Worm (Caenorhabditis elegans) whole organism, L3 larva: ENCODE measurements around the gene ZK328.6.

Experiments
- R02D3.7 ChIP-seq: fragments of 150-350 bp; optimal IDR thresholded peaks from 2 replicates; lab custom pipeline; 2014; ENCODE audit warnings: missing biosample characterization, missing genetic modification characterization
- ZK546.5 ChIP-seq: sonication (generic microtip); optimal IDR thresholded peaks from 2 replicates; lab custom pipeline; 2017; ENCODE audit warnings: missing biosample characterization, missing genetic modification characterization
- aly-2 ChIP-seq: fragments of 150-350 bp; optimal IDR thresholded peaks from 2 replicates; lab custom pipeline; 2014; ENCODE audit warnings: missing biosample characterization, missing genetic modification characterization
- ama-1 ChIP-seq: fragments of 150-350 bp; optimal IDR thresholded peaks from 2 replicates; lab custom pipeline; 2018
- ceh-16 ChIP-seq: sonication (generic microtip); optimal IDR thresholded peaks from 2 replicates; lab custom pipeline; 2017; ENCODE audit warnings: missing biosample characterization, missing genetic modification characterization
- ceh-82 ChIP-seq: fragments of 150-350 bp; optimal IDR thresholded peaks from 2 replicates; lab custom pipeline; 2014; ENCODE audit warnings: missing biosample characterization, missing genetic modification characterization
- ceh-9 ChIP-seq: sonication (generic microtip); optimal IDR thresholded peaks from 2 replicates; lab custom pipeline; 2018; ENCODE audit warnings: missing biosample characterization, missing genetic modification characterization
- daf-12 ChIP-seq: fragments of 150-350 bp; optimal IDR thresholded peaks from 2 replicates; lab custom pipeline; 2014; ENCODE audit warnings: missing biosample characterization, missing genetic modification reagents, missing genetic modification characterization
- egl-5 ChIP-seq: fragments of 150-350 bp; optimal IDR thresholded peaks from 2 replicates; lab custom pipeline; 2017; ENCODE audit warnings: missing biosample characterization, missing genetic modification reagents, missing genetic modification characterization, inconsistent platforms
- elt-2 ChIP-seq: sonication (generic microtip); optimal IDR thresholded peaks from 2 replicates; lab custom pipeline; 2016; ENCODE audit warnings: missing genetic modification reagents, mild to moderate bottlenecking, missing genetic modification characterization, missing compliant biosample characterization
- elt-3 ChIP-seq, 3 experiments: fragments of 150-350 bp in 1 of 3; sonication (generic microtip) in 2 of 3; optimal IDR thresholded peaks; 2 replicates in 2 of 3; 4 replicates in 1 of 3; lab custom pipeline; 2014 to 2017; ENCODE audit warnings: missing biosample characterization in 3 of 3, missing genetic modification characterization in 3 of 3
- eor-1 ChIP-seq, 2 experiments: fragments of 150-350 bp; optimal IDR thresholded peaks; 2 replicates each; lab custom pipeline; 2014 to 2018; ENCODE audit warnings: missing biosample characterization in 2 of 2, missing genetic modification characterization in 2 of 2
- fos-1 ChIP-seq: fragments of 150-350 bp; optimal IDR thresholded peaks from 2 replicates; lab custom pipeline; 2014; ENCODE audit warnings: missing biosample characterization, missing genetic modification characterization
- jun-1 ChIP-seq: fragments of 150-350 bp; optimal IDR thresholded peaks from 2 replicates; lab custom pipeline; 2014; ENCODE audit warnings: missing biosample characterization, missing genetic modification reagents, missing genetic modification characterization
- lin-39 ChIP-seq: fragments of 150-350 bp; optimal IDR thresholded peaks from 2 replicates; lab custom pipeline; 2018; ENCODE audit warnings: missing biosample characterization, missing genetic modification reagents, missing genetic modification characterization
- lsy-12 ChIP-seq: sonication (generic microtip); optimal IDR thresholded peaks from 2 replicates; lab custom pipeline; 2016; ENCODE audit warnings: mild to moderate bottlenecking, missing genetic modification characterization, missing compliant biosample characterization
- mdl-1 ChIP-seq: fragments of 150-350 bp; optimal IDR thresholded peaks from 2 replicates; lab custom pipeline; 2014; ENCODE audit warnings: missing biosample characterization, missing genetic modification characterization
- mml-1 ChIP-seq: fragments of 150-350 bp; sonication (generic microtip); optimal IDR thresholded peaks from 3 replicates; lab custom pipeline; 2014; ENCODE audit warnings: missing biosample characterization, missing genetic modification characterization
- nfya-1 ChIP-seq: sonication (generic microtip); optimal IDR thresholded peaks from 2 replicates; lab custom pipeline; 2017; ENCODE audit warnings: missing genetic modification characterization, mild to moderate bottlenecking, missing compliant biosample characterization, antibody characterized with exemption, moderate library complexity; ENCODE audit not compliant: insufficient read depth
- nhr-11 ChIP-seq: fragments of 150-350 bp; optimal IDR thresholded peaks from 2 replicates; lab custom pipeline; 2014; ENCODE audit warnings: missing biosample characterization, missing genetic modification characterization
- nhr-12 ChIP-seq: fragments of 150-350 bp; optimal IDR thresholded peaks from 2 replicates; lab custom pipeline; 2014; ENCODE audit warnings: missing biosample characterization, missing genetic modification characterization
- nhr-23 ChIP-seq: fragments of 150-350 bp; optimal IDR thresholded peaks from 2 replicates; lab custom pipeline; 2014; ENCODE audit warnings: missing biosample characterization, missing genetic modification reagents, missing genetic modification characterization
- nhr-25 ChIP-seq: sonication (generic microtip); optimal IDR thresholded peaks from 2 replicates; lab custom pipeline; 2017; ENCODE audit warnings: missing biosample characterization, missing genetic modification characterization
- nhr-28 ChIP-seq: fragments of 150-350 bp; optimal IDR thresholded peaks from 2 replicates; lab custom pipeline; 2014; ENCODE audit warnings: missing biosample characterization, missing genetic modification characterization
- nhr-43 ChIP-seq: sonication (generic microtip); optimal IDR thresholded peaks from 2 replicates; lab custom pipeline; 2016; ENCODE audit warnings: mild to moderate bottlenecking, missing genetic modification characterization, missing compliant biosample characterization; ENCODE audit not compliant: poor library complexity, severe bottlenecking
- nhr-67 ChIP-seq: fragments of 150-350 bp; optimal IDR thresholded peaks from 2 replicates; lab custom pipeline; 2014; ENCODE audit warnings: missing biosample characterization, missing genetic modification characterization
- pha-4 ChIP-seq: fragments of 150-350 bp; optimal IDR thresholded peaks from 2 replicates; lab custom pipeline; 2014; ENCODE audit warnings: missing biosample characterization, missing genetic modification reagents, missing genetic modification characterization
- pqm-1 ChIP-seq: fragments of 150-350 bp; optimal IDR thresholded peaks from 2 replicates; lab custom pipeline; 2017; ENCODE audit warnings: missing biosample characterization, missing genetic modification characterization, inconsistent platforms
- sea-2 ChIP-seq: fragments of 150-350 bp; sonication (generic microtip); optimal IDR thresholded peaks from 4 replicates; lab custom pipeline; 2014; ENCODE audit warnings: missing biosample characterization, missing genetic modification reagents, missing genetic modification characterization
- snpc-4 ChIP-seq: fragments of 150-350 bp; optimal IDR thresholded peaks from 2 replicates; lab custom pipeline; 2014; ENCODE audit warnings: missing biosample characterization, missing genetic modification characterization
- tbx-2 ChIP-seq: sonication (generic microtip); optimal IDR thresholded peaks from 2 replicates; lab custom pipeline; 2016; ENCODE audit warnings: mild to moderate bottlenecking, missing genetic modification characterization, missing compliant biosample characterization
- unc-39 ChIP-seq: sonication (generic microtip); optimal IDR thresholded peaks from 4 replicates; lab custom pipeline; 2017; ENCODE audit warnings: missing biosample characterization, missing genetic modification characterization
- unc-62 ChIP-seq: fragments of 150-350 bp; sonication (generic microtip); optimal IDR thresholded peaks from 4 replicates; lab custom pipeline; 2014; ENCODE audit warnings: missing biosample characterization, missing genetic modification reagents, missing genetic modification characterization
- zag-1 ChIP-seq: fragments of 150-350 bp; optimal IDR thresholded peaks from 2 replicates; lab custom pipeline; 2014; ENCODE audit warnings: missing biosample characterization, missing genetic modification characterization
- ztf-11 ChIP-seq: fragments of 150-350 bp; optimal IDR thresholded peaks from 2 replicates; lab custom pipeline; 2014; ENCODE audit warnings: missing biosample characterization, missing genetic modification characterization
- ztf-4 ChIP-seq: fragments of 150-350 bp; optimal IDR thresholded peaks from 2 replicates; lab custom pipeline; 2014; ENCODE audit warnings: missing biosample characterization, missing genetic modification characterization

Gene ZK328.6

DNA sequence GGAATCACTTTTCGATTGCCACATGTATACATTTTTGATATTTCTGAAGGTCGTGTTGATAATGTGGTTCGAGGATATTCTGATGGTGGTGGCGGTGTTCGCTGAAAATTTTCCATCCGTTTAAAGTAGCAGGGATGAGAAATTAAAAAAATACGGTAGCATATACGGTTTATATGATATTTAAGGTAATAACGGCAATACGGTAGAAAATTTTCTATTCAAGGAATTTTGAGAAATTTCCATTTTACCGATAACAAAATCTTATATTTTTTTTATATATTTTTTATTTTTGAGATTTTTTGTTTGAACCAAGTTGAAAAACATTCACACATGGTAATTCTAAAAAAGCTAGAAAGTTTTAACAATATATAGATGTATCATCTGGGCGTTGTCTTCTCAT is at the start of gene ZK328.6:
ZK328.6 (minus strand) TSS at position 101 of the 400 bp plus-strand sequence.
- no peak for TF ChIP-seq nhr-23 (tag; lab: Kevin White, UChicago)
- TF ChIP-seq nhr-43 (tag; lab: Kevin White, UChicago): no peak
- TF ChIP-seq nhr-12 (tag; lab: Kevin White, UChicago): no peak
- TF ChIP-seq ceh-82 (tag; lab: Kevin White, UChicago): no peak
- no peak for TF ChIP-seq unc-39 (tag; lab: Kevin White, UChicago)
- TF ChIP-seq ceh-9: no peak
- no peak for TF ChIP-seq daf-12 (tag; lab: Kevin White, UChicago)
- TF ChIP-seq mml-1 (tag; lab: Kevin White, UChicago): no peak
- TF ChIP-seq tbx-2 (tag; lab: Kevin White, UChicago): no peak
- TF ChIP-seq fos-1 (tag; lab: Kevin White, UChicago): no peak
- no peak for TF ChIP-seq jun-1 (tag; lab: Kevin White, UChicago)
- TF ChIP-seq ZK546.5 (tag; lab: Kevin White, UChicago): no peak
- TF ChIP-seq R02D3.7 (tag; lab: Kevin White, UChicago): no peak
- no peak for TF ChIP-seq zag-1 (tag; lab: Kevin White, UChicago)
- TF ChIP-seq ztf-4 (tag; lab: Kevin White, UChicago): no peak
- no peak for TF ChIP-seq ztf-11 (tag; lab: Kevin White, UChicago)

DNA sequence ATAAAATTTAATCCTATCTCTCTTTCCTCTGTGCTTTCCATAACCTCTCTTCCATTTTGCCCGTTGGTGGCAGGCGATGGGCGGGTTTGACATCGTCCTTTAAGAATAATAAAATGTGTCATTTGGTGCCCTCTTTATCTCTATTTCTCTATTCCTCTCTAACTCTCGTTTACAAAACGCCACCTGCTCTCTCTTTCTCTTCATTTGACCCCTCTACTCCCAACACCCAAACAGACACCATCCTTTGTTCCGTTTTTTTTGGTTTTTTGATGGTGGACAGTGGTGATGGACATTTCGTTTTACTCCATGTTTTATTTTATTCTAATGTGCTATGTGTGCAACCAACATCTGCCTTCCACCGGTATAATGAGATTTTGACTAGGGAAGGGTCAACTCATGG is 48.5 kb upstream of the ZK328.6 start:
- TF ChIP-seq nfya-1 (tag; lab: Kevin White, UChicago): peak; percentile 1
- peak; percentile 13 for TF ChIP-seq pha-4
- TF ChIP-seq snpc-4: no peak

DNA sequence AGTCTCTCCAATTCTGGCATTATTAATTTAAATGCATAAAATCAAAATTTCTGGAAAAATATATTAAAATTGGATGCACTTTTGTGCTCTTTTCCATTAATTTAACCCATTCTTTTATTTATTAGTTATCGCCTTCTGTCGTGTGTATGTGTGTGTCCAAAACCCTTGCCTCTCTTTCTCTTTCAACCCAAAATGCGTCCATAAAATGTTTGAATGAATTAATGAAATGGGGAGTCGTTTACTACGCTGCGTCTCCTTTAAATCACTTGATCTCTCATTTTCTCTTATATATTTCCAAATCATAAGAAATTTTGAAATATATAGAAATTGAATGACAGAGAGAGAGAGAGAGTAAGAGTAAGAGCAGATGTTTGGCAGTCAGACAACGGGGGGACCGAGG is 47.6 kb upstream of the ZK328.6 start:
- peak; percentile 41 for TF ChIP-seq egl-5 (tag; lab: Kevin White, UChicago)
- no peak for TF ChIP-seq ceh-16
- no peak for TF ChIP-seq nfya-1 (tag; lab: Kevin White, UChicago)
- TF ChIP-seq lin-39: no peak
- no peak for TF ChIP-seq snpc-4
- peak; percentile 2 for TF ChIP-seq elt-2 (tag; lab: Kevin White, UChicago)
- no peak for TF ChIP-seq eor-1 (tag; optimal IDR thresholded peaks at IDR 0.05; lab: Kevin White, UChicago)
- no peak for TF ChIP-seq nhr-11 (tag; lab: Kevin White, UChicago)
- no peak for TF ChIP-seq ztf-4 (tag; lab: Kevin White, UChicago)
- no peak for TF ChIP-seq nhr-43 (tag; lab: Kevin White, UChicago)
- peak; percentile 1 for TF ChIP-seq pha-4
- no peak for TF ChIP-seq daf-12 (tag; lab: Kevin White, UChicago)
- no peak for TF ChIP-seq nhr-67
- no peak for TF ChIP-seq mdl-1

DNA sequence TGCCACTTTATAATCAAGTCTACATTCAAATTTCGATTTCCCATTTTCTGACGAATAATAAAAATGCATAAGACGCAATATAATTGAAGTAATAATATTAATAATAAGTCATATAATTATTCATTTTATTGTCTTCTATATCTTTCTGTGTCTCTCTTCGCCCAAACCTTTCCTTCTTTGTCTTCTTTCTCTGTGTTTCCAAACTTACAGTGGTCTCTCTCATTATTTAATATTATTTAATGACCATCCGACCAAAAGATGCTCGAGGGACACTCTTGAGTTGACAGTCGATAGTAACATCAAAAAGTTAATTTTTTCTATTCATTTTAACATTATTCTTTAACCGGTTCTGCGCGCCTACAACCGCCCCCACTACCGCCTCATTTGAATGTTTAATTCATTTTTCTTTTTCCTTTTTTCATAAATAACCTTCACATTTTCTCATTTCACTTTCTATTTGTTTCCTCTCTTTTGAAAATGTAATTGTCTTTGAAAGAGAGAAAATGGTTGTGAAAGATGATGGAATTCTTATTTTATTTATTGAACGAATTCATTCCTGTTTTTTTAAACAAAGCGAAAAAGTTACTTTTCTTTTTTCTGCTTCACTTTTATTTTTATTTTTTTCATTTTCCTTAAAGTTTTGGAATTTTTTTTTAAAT is 43.4 kb upstream of the ZK328.6 start:
- TF ChIP-seq nhr-25 (tag; lab: Kevin White, UChicago): peak; percentile 19
- TF ChIP-seq ZK546.5 (tag; lab: Kevin White, UChicago): no peak

DNA sequence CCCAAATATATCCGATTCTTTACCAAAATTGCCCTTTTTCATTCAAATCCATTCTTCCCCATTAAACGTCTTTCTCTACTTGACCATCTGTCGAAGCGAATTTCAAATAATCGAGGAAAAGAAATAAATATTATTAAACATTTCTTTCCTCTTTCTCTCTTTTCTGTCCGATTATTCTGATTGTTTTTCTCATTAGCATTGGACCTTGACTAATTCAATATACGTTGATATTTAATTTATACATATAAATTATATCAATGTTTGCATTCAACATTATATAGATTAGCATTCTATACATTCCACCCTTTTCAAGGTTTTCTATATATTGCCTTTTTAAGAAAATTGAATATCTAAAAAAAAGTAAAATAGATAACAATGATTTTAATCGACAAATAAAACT is 42.6 kb upstream of the ZK328.6 start:
- TF ChIP-seq lsy-12 (tag; lab: Kevin White, UChicago): no peak
- peak; percentile 8 for TF ChIP-seq pha-4

DNA sequence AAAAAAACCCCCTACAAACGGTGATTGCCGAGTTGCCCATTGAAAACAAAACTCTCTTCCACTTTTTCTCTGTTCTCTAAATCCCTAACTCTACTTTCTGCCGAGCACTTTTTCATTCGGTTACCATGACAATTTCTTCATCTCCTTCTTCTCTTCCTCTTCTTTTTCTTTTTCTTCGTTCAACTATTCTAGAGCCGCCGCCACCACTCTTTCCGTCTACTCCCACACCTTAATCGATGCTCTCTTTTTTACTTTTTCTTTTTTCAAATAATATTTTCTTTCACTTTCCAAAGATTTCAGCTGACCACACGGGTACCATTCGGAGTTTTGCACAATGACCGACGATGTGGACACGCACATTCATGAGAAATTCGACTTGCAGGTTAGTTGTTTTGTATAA is 37.2 kb upstream of the ZK328.6 start, which contains the start of gene mapk-15:
mapk-15 (plus strand) TSS at position 301 of the 400 bp plus-strand sequence.
- TF ChIP-seq aly-2 (tag; lab: Kevin White, UChicago) (no peak), pqm-1 (tag; lab: Kevin White, UChicago) (no peak), ama-1 (lab: Kevin White, UChicago) (no peak), elt-2 (tag; lab: Kevin White, UChicago) (no peak), ceh-82 (tag; lab: Kevin White, UChicago) (no peak), unc-62 (GFP tag; lab: Kevin White, UChicago) (no peak), tbx-2 (tag; lab: Kevin White, UChicago) (no peak), ZK546.5 (tag; lab: Kevin White, UChicago) (no peak), sea-2 (GFP tag; lab: Kevin White, UChicago) (no peak), ceh-9 (no peak), elt-3 (tag; optimal IDR thresholded peaks at IDR 0.05; lab: Kevin White, UChicago) (no peak), nhr-28 (tag; lab: Kevin White, UChicago) (no peak)
- TF ChIP-seq, all 47 proteins: peak for 0
